Worm (Caenorhabditis elegans): ENCODE measurements around the gene F41C6.4.

Gene F41C6.4

DNA sequence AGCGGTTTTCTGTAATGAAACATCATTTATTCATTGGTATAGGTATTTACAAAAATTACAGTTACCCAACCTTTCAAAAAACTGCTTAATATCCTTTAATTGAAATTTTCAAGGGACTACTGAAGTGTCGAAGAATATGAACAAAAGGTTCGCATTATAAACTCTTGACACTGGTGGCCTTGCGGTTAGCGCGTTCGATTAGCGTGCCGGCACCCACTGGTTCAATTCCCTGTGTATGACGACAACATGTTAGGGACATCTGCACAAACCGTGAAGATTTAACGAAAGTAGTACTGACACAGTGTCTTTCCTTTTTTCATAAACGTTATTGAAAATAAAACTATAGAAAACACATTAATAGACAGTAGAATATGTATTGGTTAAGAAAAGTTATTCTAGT, 6.9 kb downstream of the F41C6.4 start (continued):
- TF ChIP-seq eor-1 (tag; optimal IDR thresholded peaks at IDR 0.05) (no peak), ama-1 (optimal IDR thresholded peaks at IDR 0.05) (no peak), nhr-237 (tag; optimal IDR thresholded peaks at IDR 0.05) (no peak), elt-1 (tag; optimal IDR thresholded peaks at IDR 0.05) (no peak), nhr-11 (tag; optimal IDR thresholded peaks at IDR 0.05) (no peak), aly-2 (tag; optimal IDR thresholded peaks at IDR 0.05) (no peak), zag-1 (tag; optimal IDR thresholded peaks at IDR 0.05) (no peak), lin-39 (tag; optimal IDR thresholded peaks at IDR 0.05) (peak; percentile 48), egl-27 (tag; optimal IDR thresholded peaks at IDR 0.05) (no peak), ztf-11 (tag; optimal IDR thresholded peaks at IDR 0.05) (no peak), nhr-76 (tag; optimal IDR thresholded peaks at IDR 0.05) (no peak), tbx-2 (tag; optimal IDR thresholded peaks at IDR 0.05) (peak; percentile 63), ceh-16 (tag; optimal IDR thresholded peaks at IDR 0.05) (no peak), fos-1 (tag; optimal IDR thresholded peaks at IDR 0.05) (no peak), nhr-67 (tag; optimal IDR thresholded peaks at IDR 0.05) (no peak), jun-1 (tag; optimal IDR thresholded peaks at IDR 0.05) (no peak), lsy-12 (tag; optimal IDR thresholded peaks at IDR 0.05) (peak; percentile 66), fkh-10 (GFP tag; optimal IDR thresholded peaks at IDR 0.05) (no peak), skn-1 (tag; optimal IDR thresholded peaks at IDR 0.05) (no peak), nhr-12 (tag; optimal IDR thresholded peaks at IDR 0.05) (no peak)

DNA sequence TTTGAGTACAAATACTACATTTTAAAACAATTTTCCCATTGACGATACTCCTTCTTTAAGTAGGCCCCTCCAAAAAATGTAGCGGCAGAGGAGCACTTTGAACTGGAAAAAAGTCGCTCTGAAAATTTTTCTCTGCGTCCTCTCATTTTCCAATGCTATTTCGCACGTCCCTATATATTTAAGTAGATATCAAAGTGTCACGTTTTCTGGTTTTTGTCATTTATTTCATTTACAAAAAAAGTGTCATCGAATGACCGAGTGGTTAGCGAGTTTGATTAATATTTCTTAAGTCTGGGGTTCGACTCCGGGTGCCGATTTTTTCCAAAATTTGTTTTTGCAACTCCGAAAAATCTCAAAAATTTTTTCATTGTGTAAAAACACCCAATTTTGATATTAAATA, 7.7 kb downstream of the F41C6.4 start:
- no peak for TF ChIP-seq snpc-4 (tag; optimal IDR thresholded peaks at IDR 0.05)
- no peak for TF ChIP-seq lin-15B (tag; optimal IDR thresholded peaks at IDR 0.05)
- TF ChIP-seq daf-12 (tag; optimal IDR thresholded peaks at IDR 0.05): no peak
- TF ChIP-seq skn-1 (tag; optimal IDR thresholded peaks at IDR 0.05): no peak
- no peak for TF ChIP-seq ztf-11 (tag; optimal IDR thresholded peaks at IDR 0.05)
- TF ChIP-seq lin-39 (tag; optimal IDR thresholded peaks at IDR 0.05): no peak
- TF ChIP-seq hmg-11 (tag; optimal IDR thresholded peaks at IDR 0.05): no peak
- TF ChIP-seq nhr-12 (tag; optimal IDR thresholded peaks at IDR 0.05): no peak
- no peak for TF ChIP-seq nhr-25 (tag; optimal IDR thresholded peaks at IDR 0.05)
- no peak for TF ChIP-seq fkh-2 (tag; optimal IDR thresholded peaks at IDR 0.05)
- TF ChIP-seq sea-2 (GFP tag; optimal IDR thresholded peaks at IDR 0.05): no peak
- no peak for TF ChIP-seq nhr-11 (tag; optimal IDR thresholded peaks at IDR 0.05)
- TF ChIP-seq unc-39 (tag; optimal IDR thresholded peaks at IDR 0.05): no peak
- no peak for TF ChIP-seq jun-1 (tag; optimal IDR thresholded peaks at IDR 0.05)
- TF ChIP-seq pqm-1 (tag; optimal IDR thresholded peaks at IDR 0.05): no peak
- TF ChIP-seq nhr-28 (tag; optimal IDR thresholded peaks at IDR 0.05): no peak
- TF ChIP-seq ceh-28 (tag; optimal IDR thresholded peaks at IDR 0.05): no peak
- no peak for TF ChIP-seq tbx-2 (tag; optimal IDR thresholded peaks at IDR 0.05)
- TF ChIP-seq ztf-4 (tag; optimal IDR thresholded peaks at IDR 0.05): no peak
- no peak for TF ChIP-seq ceh-16 (tag; optimal IDR thresholded peaks at IDR 0.05)

DNA sequence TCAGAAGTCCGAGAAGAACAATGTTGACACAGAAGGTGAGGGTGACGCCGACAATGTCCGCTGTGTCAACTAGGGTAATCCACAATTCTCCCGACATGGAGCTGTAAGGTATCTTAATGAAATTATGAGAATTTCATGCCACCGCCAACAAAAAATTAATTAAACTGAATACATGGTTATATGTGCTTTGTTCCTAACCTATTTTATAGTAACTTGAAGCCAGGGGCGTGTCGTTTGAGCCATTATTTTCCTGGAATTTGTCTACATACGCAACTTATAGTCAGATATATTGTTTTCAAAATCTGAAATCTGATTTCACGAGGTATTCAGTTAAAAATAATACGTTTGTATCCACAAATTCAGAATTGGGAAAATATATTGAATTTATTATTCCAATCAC, 8.8 kb downstream of the F41C6.4 start, which contains the start of gene odr-10:
TSS of gene odr-10 (minus strand) at position 101 of the 400 bp plus-strand sequence.
- TF ChIP-seq nhr-237 (tag; optimal IDR thresholded peaks at IDR 0.05) (no peak), nhr-11 (tag; optimal IDR thresholded peaks at IDR 0.05) (no peak), nhr-12 (tag; optimal IDR thresholded peaks at IDR 0.05) (no peak), unc-62 (GFP tag; optimal IDR thresholded peaks at IDR 0.05) (no peak), elt-3 (tag; optimal IDR thresholded peaks at IDR 0.05) (no peak), unc-39 (tag; optimal IDR thresholded peaks at IDR 0.05) (no peak), pha-4 (tag; optimal IDR thresholded peaks at IDR 0.05) (no peak), lsy-12 (tag; optimal IDR thresholded peaks at IDR 0.05) (no peak), fkh-10 (GFP tag; optimal IDR thresholded peaks at IDR 0.05) (no peak), nhr-28 (tag; optimal IDR thresholded peaks at IDR 0.05) (no peak), ceh-9 (tag; optimal IDR thresholded peaks at IDR 0.05) (no peak), ztf-4 (tag; optimal IDR thresholded peaks at IDR 0.05) (no peak), nhr-23 (tag; optimal IDR thresholded peaks at IDR 0.05) (no peak), daf-12 (tag; optimal IDR thresholded peaks at IDR 0.05) (no peak), ztf-11 (tag; optimal IDR thresholded peaks at IDR 0.05) (no peak)

DNA sequence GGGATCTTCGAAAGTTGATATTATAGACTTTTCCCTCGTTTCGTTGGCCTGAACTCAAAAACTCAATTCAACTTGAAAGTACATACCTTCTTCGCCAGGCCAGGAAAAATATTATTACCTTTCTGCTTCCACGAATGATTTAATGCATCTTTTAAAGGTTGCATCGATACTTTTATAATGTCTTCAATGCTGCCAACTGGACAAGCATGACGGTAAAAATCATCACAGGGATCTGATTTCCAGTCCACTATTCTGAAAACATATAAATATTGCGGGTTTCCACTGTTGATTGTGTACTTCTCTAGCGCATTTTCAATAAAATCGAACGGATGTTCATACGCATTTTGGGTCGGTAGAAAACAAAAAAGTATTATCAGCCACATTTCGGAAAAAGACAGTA, 11.6 kb downstream of the F41C6.4 start, which contains the start of gene nep-4:
TSS of gene nep-4 (minus strand) at position 393 of the 400 bp plus-strand sequence.
- TF ChIP-seq skn-1 (tag; optimal IDR thresholded peaks at IDR 0.05): no peak
- TF ChIP-seq nhr-11 (tag; optimal IDR thresholded peaks at IDR 0.05): no peak
- no peak for TF ChIP-seq ama-1 (optimal IDR thresholded peaks at IDR 0.05)
- TF ChIP-seq jun-1 (tag; optimal IDR thresholded peaks at IDR 0.05): no peak
- no peak for TF ChIP-seq lsy-12 (tag; optimal IDR thresholded peaks at IDR 0.05)
- TF ChIP-seq elt-1 (tag; optimal IDR thresholded peaks at IDR 0.05): no peak
- no peak for TF ChIP-seq nhr-43 (tag; optimal IDR thresholded peaks at IDR 0.05; ENCODE audit: poor library complexity, severe bottlenecking)
- TF ChIP-seq nhr-76 (tag; optimal IDR thresholded peaks at IDR 0.05): no peak
- TF ChIP-seq nfya-1 (tag; optimal IDR thresholded peaks at IDR 0.05; ENCODE audit: insufficient read depth): no peak
- no peak for TF ChIP-seq pha-4 (tag; optimal IDR thresholded peaks at IDR 0.05)
- TF ChIP-seq nhr-67 (tag; optimal IDR thresholded peaks at IDR 0.05): no peak
- no peak for TF ChIP-seq fkh-2 (tag; optimal IDR thresholded peaks at IDR 0.05)
- no peak for TF ChIP-seq nhr-77 (tag; optimal IDR thresholded peaks at IDR 0.05)
- no peak for TF ChIP-seq mml-1 (tag; optimal IDR thresholded peaks at IDR 0.05)
- TF ChIP-seq fkh-10 (GFP tag; optimal IDR thresholded peaks at IDR 0.05): no peak
